Fruit fly (Drosophila melanogaster) Kc167 (cell line): ENCODE data around the gene CG33631.

Experiments used
- Myc ChIP-seq: fragments of >200 bp; optimal IDR thresholded peaks from 2 replicates; lab custom pipeline; 2017; ENCODE audit warnings: missing external identifiers
- Sin3A ChIP-seq: fragments of >200 bp; optimal IDR thresholded peaks from 2 replicates; lab custom pipeline; 2018; ENCODE audit warnings: missing external identifiers
- h ChIP-seq: fragments of >200 bp; optimal IDR thresholded peaks from 3 replicates; lab custom pipeline; 2018; ENCODE audit warnings: missing external identifiers
- insv ChIP-seq: fragments of >200 bp; optimal IDR thresholded peaks from 3 replicates; lab custom pipeline; 2018; ENCODE audit warnings: missing external identifiers
- psq ChIP-seq: fragments of >200 bp; optimal IDR thresholded peaks from 2 replicates; lab custom pipeline; 2017; ENCODE audit warnings: missing external identifiers
- ttk ChIP-seq: sonication (Bioruptor generic); optimal IDR thresholded peaks from 2 replicates; lab custom pipeline; 2017; ENCODE audit warnings: missing external identifiers

CG33631 gene

DNA sequence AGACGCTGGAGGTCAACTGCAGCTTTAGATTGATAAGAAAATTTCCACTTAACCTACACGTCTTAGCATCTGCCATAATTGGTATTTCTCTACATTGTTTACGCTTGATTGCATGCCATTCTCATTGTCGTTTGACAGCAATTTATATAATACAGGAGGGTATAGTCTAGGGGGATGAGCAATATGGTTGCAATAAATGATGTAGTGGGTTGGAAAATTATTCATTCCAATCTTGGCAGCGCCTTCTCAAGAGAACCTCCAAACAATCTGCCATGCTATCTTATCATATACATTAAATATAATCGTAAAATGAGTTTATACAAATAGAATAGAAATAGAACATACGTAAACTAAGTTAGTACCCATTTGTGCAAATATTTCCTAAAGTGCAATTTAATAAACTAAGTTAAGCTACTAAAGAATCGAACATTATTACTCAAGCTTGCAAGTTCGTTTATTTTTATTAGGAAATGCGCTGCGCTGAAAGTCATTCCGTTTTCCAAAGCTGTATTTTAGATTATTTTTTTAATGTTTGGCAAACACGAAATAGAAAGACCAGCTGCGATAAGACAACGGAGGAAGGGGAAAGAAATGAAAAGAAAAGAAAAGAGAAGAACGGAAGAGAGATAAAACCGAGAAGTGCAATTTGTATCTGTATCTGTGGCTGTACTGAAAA lies 14.8 kb downstream of the CG33631 start:
- TF ChIP-seq h (lab: Kevin White, UChicago) (no peak), psq (lab: Kevin White, UChicago) (no peak), insv (lab: Kevin White, UChicago) (no peak), ttk (no peak), Sin3A (lab: Kevin White, UChicago) (no peak), Myc (no peak)

- TF ChIP-seq h (lab: Kevin White, UChicago) (no peak), Sin3A (lab: Kevin White, UChicago) (no peak), Myc (no peak), psq (lab: Kevin White, UChicago) (no peak), ttk (no peak), insv (lab: Kevin White, UChicago) (no peak)
Observed at dm6 chr3R:10079267-10079987, 15.6 kb downstream of the CG33631 start.

DNA sequence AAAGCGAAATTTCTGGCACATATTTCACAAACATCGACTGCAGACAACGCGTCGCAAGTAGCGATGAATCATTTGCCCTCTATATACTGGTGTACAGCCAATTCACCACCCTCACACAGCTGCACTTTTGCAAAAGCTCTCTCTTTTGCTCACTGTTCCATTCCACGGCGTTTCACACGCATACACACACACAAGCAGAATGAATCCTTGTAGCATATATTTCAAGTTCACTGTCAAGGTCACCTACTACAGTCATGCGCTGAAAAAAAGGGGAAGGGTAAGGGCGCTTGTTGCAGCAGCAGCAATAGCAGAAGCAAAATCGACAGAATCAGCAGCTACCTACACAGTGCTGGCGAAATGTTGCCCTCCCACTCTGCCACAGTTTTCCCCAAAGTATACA lies 16.9 kb downstream of the CG33631 start:
- no peak for TF ChIP-seq Myc
- no peak for TF ChIP-seq Sin3A (lab: Kevin White, UChicago)
- no peak for TF ChIP-seq ttk
- no peak for TF ChIP-seq insv (lab: Kevin White, UChicago)
- TF ChIP-seq psq (lab: Kevin White, UChicago): no peak
- no peak for TF ChIP-seq h (lab: Kevin White, UChicago)

DNA sequence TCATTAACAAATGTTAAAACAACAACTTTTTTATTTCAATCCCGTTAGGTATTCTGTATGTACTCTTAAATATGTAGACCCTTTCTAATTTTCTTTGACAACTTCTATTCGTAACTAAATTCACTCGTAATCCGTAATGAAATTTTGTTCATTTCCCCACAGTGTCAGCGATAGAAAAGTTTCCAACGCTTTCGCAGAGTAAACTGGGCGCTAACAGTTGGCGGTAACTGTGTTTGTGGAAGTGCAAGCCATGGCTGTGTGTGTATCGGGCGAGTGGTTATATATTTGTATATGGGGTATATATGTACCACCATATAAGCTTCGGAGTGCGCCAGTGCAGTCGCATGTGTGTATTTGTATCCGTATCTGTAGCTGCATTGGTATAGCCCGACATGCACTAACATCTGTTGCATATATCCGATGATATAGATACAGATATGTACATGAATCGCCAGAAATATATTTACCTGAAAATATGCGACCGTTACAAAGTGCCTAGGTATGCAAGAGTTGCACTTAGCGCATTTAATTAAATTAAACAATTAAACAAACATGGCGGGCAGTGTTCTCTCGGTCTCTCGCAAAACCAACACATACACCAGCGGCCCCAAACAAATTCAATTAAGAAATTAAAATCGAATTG lies 17.8 kb downstream of the CG33631 start:
- TF ChIP-seq Myc (no peak), psq (lab: Kevin White, UChicago) (no peak)

DNA sequence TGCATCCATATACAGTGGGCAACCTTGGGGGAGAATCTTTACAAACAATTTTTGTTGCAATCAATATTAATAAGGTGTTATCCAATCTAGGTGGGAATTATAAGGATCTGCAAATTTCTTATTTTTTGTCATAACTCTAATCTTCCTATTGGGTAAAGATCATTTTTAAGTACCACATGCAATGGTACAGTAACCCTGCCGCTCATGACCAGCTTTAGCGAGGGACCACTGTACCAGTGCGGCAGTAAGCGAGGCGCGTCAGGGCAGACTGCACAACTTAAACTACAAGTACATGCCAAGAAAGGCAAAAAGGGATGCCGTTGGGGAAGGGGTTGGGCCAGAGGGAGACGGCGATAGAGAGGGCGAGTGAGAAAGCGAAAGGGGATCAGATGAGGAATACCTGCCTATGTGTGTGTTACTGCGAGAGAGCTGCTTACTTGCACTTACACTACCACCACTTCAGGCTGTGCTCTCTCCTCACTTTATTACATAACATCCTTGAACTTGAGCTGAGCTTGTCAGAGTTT lies 18.8 kb downstream of the CG33631 start:
- no peak for TF ChIP-seq ttk
- no peak for TF ChIP-seq Sin3A (lab: Kevin White, UChicago)
- TF ChIP-seq insv (lab: Kevin White, UChicago): no peak
- no peak for TF ChIP-seq Myc
- TF ChIP-seq h (lab: Kevin White, UChicago): no peak
- no peak for TF ChIP-seq psq (lab: Kevin White, UChicago)

DNA sequence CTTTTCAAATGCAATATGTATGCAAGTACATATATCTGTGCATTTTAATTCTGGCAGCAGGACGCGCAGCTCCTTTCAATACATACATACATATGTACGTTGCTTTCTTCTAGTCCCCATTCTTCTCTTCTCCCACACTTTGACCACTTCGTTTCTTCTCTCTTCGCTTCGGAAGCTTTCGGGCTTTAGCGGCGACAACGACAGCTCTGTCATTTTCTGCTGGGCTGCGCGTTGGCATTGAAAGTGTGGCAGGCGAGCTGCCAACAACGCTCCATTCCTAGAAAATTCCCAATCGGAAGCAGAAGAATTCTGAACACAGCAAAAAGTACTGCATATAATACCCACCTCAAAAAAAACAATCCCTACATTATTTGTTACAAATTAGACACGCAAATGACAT lies 19.3 kb downstream of the CG33631 start:
- TF ChIP-seq psq (lab: Kevin White, UChicago) (no peak), h (lab: Kevin White, UChicago) (no peak), ttk (no peak), insv (lab: Kevin White, UChicago) (no peak), Sin3A (lab: Kevin White, UChicago) (no peak), Myc (no peak)

- TF ChIP-seq Myc (no peak), h (lab: Kevin White, UChicago) (no peak)
Observed at dm6 chr3R:10084179-10084647, 20.4 kb downstream of the CG33631 start.

- TF ChIP-seq ttk (no peak), Sin3A (lab: Kevin White, UChicago) (no peak), psq (lab: Kevin White, UChicago) (no peak), h (lab: Kevin White, UChicago) (no peak), insv (lab: Kevin White, UChicago) (no peak), Myc (no peak)
Observed at dm6 chr3R:10084914-10085313, 21.1 kb downstream of the CG33631 start.

- TF ChIP-seq h (lab: Kevin White, UChicago): no peak
- no peak for TF ChIP-seq psq (lab: Kevin White, UChicago)
- TF ChIP-seq ttk: no peak
- TF ChIP-seq insv (lab: Kevin White, UChicago): no peak
- no peak for TF ChIP-seq Myc
- no peak for TF ChIP-seq Sin3A (lab: Kevin White, UChicago)
Observed at dm6 chr3R:10086222-10086621, 22.4 kb downstream of the CG33631 start.

dm6 chr3R:10086683-10087082 lies 22.9 kb downstream of the CG33631 start:
- TF ChIP-seq Myc (no peak), insv (lab: Kevin White, UChicago) (no peak), h (lab: Kevin White, UChicago) (no peak), Sin3A (lab: Kevin White, UChicago) (no peak), ttk (no peak), psq (lab: Kevin White, UChicago) (no peak)

- TF ChIP-seq Myc: no peak
- TF ChIP-seq h (lab: Kevin White, UChicago): no peak
- TF ChIP-seq Sin3A (lab: Kevin White, UChicago): no peak
- no peak for TF ChIP-seq insv (lab: Kevin White, UChicago)
- no peak for TF ChIP-seq psq (lab: Kevin White, UChicago)
- TF ChIP-seq ttk: no peak
Observed at dm6 chr3R:10087206-10087927, 23.6 kb downstream of the CG33631 start.
